Worm (Caenorhabditis elegans) whole organism, L4/young adult: ENCODE results near the gene K08B5.2.
"Not testable (repeated sequence)": the region's sequence is repeated elsewhere in the genome, so short reads cannot be mapped to it uniquely, and the experiment has no call there.

ENCODE experiments used
- W03F9.2 ChIP-seq: fragments of 150-350 bp; optimal IDR thresholded peaks from 2 replicates; lab custom pipeline; 2014; ENCODE audit warnings: missing biosample characterization, missing genetic modification characterization
- dao-5 ChIP-seq: sonication (generic microtip); optimal IDR thresholded peaks from 2 replicates; lab custom pipeline; 2016; ENCODE audit warnings: missing genotype, missing genetic modification characterization, moderate library complexity, missing compliant biosample characterization
- him-1 ChIP-seq: sonication (generic microtip); optimal IDR thresholded peaks from 2 replicates; lab custom pipeline; 2016; ENCODE audit warnings: missing genotype, missing genetic modification reagents, missing genetic modification characterization, missing compliant biosample characterization

Gene K08B5.2

DNA sequence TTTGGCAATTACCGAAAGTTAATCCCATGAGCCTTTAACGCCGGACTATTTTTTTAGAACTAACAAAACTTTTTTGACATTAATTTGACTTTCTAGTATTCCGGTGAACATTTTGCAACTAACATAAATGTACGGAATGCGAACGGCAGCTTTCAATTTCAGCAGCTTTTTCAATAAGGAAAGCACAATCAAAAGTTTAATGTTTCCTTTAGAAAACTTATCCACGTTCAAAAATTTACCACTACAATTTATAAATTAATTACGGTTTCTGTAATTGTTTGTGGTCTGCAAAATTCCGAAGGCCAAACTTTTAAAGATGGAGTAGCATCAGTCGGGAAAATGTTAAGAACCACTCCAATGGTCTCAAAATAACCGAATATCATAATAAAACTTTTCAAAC is 13.3 kb downstream of the K08B5.2 start, which contains the start of gene osm-1:
osm-1 (plus strand) TSS at position 301 of the 400 bp plus-strand sequence.
- TF ChIP-seq W03F9.2 (tag; lab: Kevin White, UChicago) = no peak
- no peak for TF ChIP-seq dao-5 (tag; lab: Kevin White, UChicago)
- no peak for TF ChIP-seq him-1

- TF ChIP-seq dao-5 (tag; lab: Kevin White, UChicago) (no peak), W03F9.2 (tag; lab: Kevin White, UChicago) (no peak), him-1 (no peak)
These were observed 17.3 kb downstream of the K08B5.2 start, which contains the start of gene pat-9 for ce11 chrX:16536230-16536940. TSS of gene pat-9 (plus strand) at chrX:16536890.

- no peak for TF ChIP-seq W03F9.2 (tag; lab: Kevin White, UChicago)
- TF ChIP-seq dao-5 (tag; lab: Kevin White, UChicago) = no peak
- no peak for TF ChIP-seq him-1
These were observed 18.5 kb downstream of the K08B5.2 start for ce11 chrX:16535192-16535591.

DNA sequence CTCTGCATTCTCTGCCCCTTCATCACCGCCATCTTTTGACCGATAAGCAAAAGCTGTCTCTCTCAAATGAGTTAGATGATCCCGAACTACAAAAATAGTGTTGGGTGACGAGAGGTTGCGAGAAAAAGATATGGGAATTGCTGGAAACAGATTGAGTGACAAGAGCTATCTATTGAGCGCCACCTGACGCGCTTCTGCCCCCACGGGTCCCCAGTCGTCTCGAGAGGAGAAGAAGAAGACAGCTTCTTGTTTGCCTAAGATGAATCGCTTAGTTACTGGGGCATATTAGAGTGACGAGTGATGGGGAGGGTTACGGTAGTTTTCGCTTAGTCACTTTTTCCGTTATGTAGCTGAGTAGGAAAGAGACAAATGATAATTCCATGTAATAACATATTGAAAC is 19.1 kb downstream of the K08B5.2 start:
- TF ChIP-seq W03F9.2 (tag; lab: Kevin White, UChicago) (no peak), him-1 (no peak), dao-5 (tag; lab: Kevin White, UChicago) (no peak)

DNA sequence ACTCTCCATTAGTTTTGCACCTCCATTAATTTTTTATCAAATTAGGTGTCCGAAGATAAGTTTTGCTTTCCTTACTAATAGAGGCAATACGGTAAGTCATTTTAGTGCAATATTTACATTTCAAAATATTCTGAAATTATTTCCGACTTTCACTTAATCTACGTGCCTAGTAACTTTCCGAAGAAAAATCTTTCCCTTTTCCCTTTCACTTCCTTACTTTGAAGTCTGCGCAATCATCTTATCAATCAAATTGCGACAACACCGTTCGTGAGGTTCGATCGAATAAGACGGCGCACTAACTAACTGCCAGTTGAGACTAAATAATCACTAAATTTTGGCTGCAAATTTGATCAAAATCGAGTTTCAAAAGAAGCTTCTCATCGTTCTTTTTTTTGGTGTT is 19.8 kb downstream of the K08B5.2 start:
- TF ChIP-seq him-1 = no peak
- TF ChIP-seq W03F9.2 (tag; lab: Kevin White, UChicago) = no peak
- TF ChIP-seq dao-5 (tag; lab: Kevin White, UChicago) = no peak

DNA sequence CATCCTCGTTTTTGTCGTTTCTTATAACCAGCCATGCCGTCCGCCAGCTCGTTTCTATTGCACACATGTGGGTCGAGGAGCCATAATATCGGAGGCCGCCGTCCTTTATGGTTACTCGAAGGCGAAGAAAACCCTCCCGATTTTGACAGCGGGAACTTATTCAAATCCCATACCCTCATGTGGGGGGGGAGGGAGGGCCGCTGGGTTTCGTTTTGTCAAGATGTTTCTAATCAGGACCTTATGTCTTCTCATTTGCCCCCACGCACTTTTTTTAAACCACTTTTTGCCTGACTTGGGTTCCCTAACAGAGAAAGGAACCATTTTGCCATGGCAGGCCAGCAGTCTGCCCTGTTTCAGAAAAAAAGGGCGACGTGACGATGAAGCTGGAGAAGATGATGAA is 21.2 kb downstream of the K08B5.2 start:
- TF ChIP-seq dao-5 (tag; lab: Kevin White, UChicago) = no peak
- TF ChIP-seq W03F9.2 (tag; lab: Kevin White, UChicago) = no peak
- no peak for TF ChIP-seq him-1

DNA sequence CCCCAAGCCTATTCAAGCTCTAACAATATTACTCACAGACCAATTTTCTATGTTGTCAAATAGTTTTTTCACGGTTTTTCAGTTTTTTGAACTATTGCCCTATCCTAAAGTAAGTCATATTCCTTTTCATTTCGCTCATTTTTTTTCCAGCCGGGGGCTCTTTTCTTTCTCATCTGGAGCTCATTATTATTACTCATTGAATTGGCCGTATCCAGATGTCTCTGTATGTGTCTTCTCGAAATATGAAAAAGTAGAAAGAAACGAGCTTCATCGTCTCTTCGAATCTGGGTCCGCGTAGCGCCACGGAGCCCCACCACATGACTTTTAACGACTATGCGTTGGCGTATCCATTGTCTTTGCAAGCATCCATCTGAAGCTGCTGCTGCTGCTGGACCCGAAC is 23.2 kb downstream of the K08B5.2 start:
- TF ChIP-seq him-1 (no peak), dao-5 (tag; lab: Kevin White, UChicago) (no peak), W03F9.2 (tag; lab: Kevin White, UChicago) (no peak)

DNA sequence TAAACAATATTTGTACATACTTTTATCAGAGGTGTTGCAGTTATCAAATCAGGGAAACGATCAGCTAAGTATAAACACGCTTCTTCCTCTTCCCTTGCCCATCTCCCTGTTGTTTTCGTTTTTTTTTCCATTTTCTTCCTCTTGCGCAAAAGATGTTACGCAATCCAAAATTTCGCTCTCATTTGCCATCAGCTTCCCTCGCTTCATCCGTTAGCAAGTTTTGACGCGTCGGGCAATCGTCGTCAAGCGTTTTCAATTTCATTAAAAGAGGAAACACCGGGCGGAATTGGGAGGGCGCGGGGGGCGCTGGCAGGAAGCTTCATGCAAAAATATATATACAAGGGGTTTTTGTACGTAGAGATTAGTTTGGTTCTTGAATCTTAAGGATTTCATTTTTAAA is 23.8 kb downstream of the K08B5.2 start:
- TF ChIP-seq him-1 (no peak), dao-5 (tag; lab: Kevin White, UChicago) (no peak)

DNA sequence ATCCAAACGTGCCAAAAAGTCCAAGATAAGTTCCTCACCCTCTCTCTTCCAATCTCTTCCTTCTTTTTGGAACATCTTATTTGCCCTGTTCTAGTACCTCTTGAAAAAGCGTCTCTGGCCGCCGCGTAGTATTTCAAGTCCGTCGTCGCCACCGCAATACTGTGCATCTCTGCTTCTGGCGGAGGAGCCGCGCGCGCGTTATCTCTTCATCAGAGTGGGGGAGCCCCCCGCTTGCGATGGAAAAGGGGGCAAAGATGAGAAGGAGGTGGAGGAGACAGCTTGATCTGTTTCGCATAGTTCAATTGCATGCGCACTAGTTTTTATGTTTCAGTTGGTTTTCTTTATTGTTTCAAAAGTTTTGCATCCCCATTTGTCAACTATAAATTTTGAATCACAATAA is 25.9 kb downstream of the K08B5.2 start:
- no peak for TF ChIP-seq him-1
- no peak for TF ChIP-seq W03F9.2 (tag; lab: Kevin White, UChicago)
- TF ChIP-seq dao-5 (tag; lab: Kevin White, UChicago) = no peak

ce11 chrX:16525632-16526031 is 28.1 kb downstream of the K08B5.2 start:
- no peak for TF ChIP-seq him-1
- TF ChIP-seq W03F9.2 (tag; lab: Kevin White, UChicago) = no peak
- no peak for TF ChIP-seq dao-5 (tag; lab: Kevin White, UChicago)

DNA sequence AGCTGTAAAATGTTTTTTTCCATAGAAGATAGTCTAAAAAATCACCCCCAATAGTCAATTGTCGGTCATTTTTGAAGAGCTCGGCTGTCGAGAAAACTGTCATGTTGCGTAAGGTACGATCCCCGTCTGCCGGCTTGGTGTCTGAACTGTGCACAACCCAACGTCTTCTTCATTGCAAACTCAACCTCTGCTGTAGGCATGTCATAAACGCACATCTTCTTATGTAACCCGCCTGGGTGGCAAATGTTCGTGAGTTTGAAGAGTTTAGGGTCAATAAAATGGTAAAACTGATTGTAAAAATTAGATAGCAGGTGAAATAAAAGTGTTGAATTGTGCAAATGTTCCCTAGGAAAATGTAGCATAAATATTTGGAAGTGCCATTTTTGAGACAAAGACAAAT is 29.4 kb downstream of the K08B5.2 start:
- TF ChIP-seq dao-5 (tag; lab: Kevin White, UChicago) (no peak), him-1 (no peak), W03F9.2 (tag; lab: Kevin White, UChicago) (no peak)

ce11 chrX:16521722-16522121 is 32.0 kb downstream of the K08B5.2 start:
- TF ChIP-seq dao-5 (tag; lab: Kevin White, UChicago) = no peak
- TF ChIP-seq him-1 = no peak
- no peak for TF ChIP-seq W03F9.2 (tag; lab: Kevin White, UChicago)

ce11 chrX:16519517-16519916 is 34.2 kb downstream of the K08B5.2 start, which contains the start of gene T25D1.1:
TSS of gene T25D1.1 (plus strand) at chrX:16519817.
- TF ChIP-seq dao-5 (tag; lab: Kevin White, UChicago) (no peak), W03F9.2 (tag; lab: Kevin White, UChicago) (no peak), him-1 (no peak)

ce11 chrX:16518771-16519170 is 34.9 kb downstream of the K08B5.2 start:
- TF ChIP-seq W03F9.2 (tag; lab: Kevin White, UChicago) (no peak), him-1 (no peak), dao-5 (tag; lab: Kevin White, UChicago) (no peak)

DNA sequence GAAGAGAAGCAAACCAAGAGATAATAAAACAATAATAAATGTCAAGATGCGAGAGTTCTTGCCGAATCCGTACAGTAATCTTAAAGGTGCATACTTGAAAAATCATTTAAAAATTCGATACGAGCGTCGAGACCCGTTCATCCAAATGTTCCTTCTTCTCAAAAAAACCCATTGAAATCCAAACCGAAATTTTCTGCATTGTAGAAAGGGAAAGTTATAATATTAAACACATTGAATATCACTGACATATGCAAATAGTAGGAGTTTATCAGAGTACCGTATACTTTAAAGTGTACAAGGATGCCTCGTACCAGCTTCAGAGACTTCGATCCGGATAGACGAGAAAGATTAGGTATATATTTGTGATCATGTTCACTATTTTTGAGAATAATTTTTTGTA is 38.4 kb downstream of the K08B5.2 start, which contains the start of gene T25D1.2:
T25D1.2 (plus strand) TSS at position 301 of the 400 bp plus-strand sequence.
- not testable (repeated sequence) for TF ChIP-seq dao-5 (tag; lab: Kevin White, UChicago); W03F9.2 (tag; lab: Kevin White, UChicago); him-1
